Worm (Caenorhabditis elegans) whole organism, young adult: Measurements from ENCODE around the gene clec-165.

ENCODE experiments used
- B0035.1 ChIP-seq: sonication (generic microtip); optimal IDR thresholded peaks from 2 replicates; lab custom pipeline; 2016; ENCODE audit warnings: missing genetic modification characterization, mild to moderate bottlenecking, missing compliant biosample characterization, missing genotype, missing genetic modification reagents
- ama-1 ChIP-seq, 3 experiments: fragments of 150-350 bp in 1 of 3; sonication (generic microtip) in 2 of 3; optimal IDR thresholded peaks; 2 replicates each; lab custom pipeline; 2014 to 2018; ENCODE audit warnings: missing biosample characterization in 2 of 3, missing genetic modification characterization in 2 of 3, missing genetic modification reagents in 2 of 3
- athp-1 ChIP-seq: sonication (generic microtip); optimal IDR thresholded peaks from 2 replicates; lab custom pipeline; 2017; ENCODE audit warnings: mild to moderate bottlenecking, missing genetic modification characterization, missing compliant biosample characterization
- ceh-100 ChIP-seq: fragments of 200-800 bp; sonication (Bioruptor generic); IDR thresholded peaks from 2 replicates; pipeline ENCODE4 v1.3.6; 2022; ENCODE audit warnings: missing genetic modification reagents, missing genetic modification characterization, missing compliant biosample characterization
- ceh-27 ChIP-seq: fragments of 200-800 bp; sonication (Bioruptor generic); optimal IDR thresholded peaks from 2 replicates; lab custom pipeline; 2018; ENCODE audit warnings: mild to moderate bottlenecking, missing genetic modification characterization, moderate library complexity, missing compliant biosample characterization
- dpl-1 ChIP-seq: fragments of 150-350 bp; optimal IDR thresholded peaks from 2 replicates; lab custom pipeline; 2014; ENCODE audit warnings: missing biosample characterization, missing genetic modification reagents, missing genetic modification characterization
- mcd-1 ChIP-seq: fragments of 200-800 bp; sonication (Bioruptor generic); IDR thresholded peaks from 2 replicates; pipeline ENCODE4 v1.3.6; 2022; ENCODE audit warnings: missing genetic modification reagents, missing genetic modification characterization, missing compliant biosample characterization
- mes-4 ChIP-seq: sonication (generic microtip); optimal IDR thresholded peaks from 2 replicates; lab custom pipeline; 2016; ENCODE audit warnings: missing genotype, missing genetic modification characterization, missing compliant biosample characterization

DNA sequence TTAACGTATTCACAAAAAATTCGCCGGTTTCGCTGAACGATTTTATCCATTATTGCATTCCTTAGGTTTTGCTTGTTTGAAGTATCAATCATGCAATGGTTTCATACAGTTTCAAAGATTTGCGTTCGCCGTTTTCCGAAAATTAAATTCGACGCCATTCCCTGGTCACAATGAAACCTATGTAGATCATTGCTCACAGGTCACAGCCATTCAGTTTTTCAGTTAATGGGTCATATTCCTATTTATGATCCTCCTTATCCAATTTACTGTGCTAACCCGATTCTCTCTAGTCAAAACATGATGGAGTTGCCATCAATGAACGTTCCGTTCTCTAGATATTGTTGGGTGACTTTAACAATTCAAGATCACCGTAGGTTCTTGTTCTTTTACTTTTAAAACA, 18.2 kb upstream of the clec-165 start, which contains the start of gene F38A1.13:
- no peak for TF ChIP-seq mcd-1
- TF ChIP-seq B0035.1 (tag; lab: Kevin White, UChicago), result no peak
- no peak for TF ChIP-seq ceh-27 (GFP tag; lab: Kevin White, UChicago)
- no peak for TF ChIP-seq ama-1 (optimal IDR thresholded peaks at IDR 0.05; lab: Kevin White, UChicago)
- no peak for TF ChIP-seq ama-1 (GFP tag; optimal IDR thresholded peaks at IDR 0.05; lab: Kevin White, UChicago)
- TF ChIP-seq dpl-1 (GFP tag; lab: Kevin White, UChicago), result no peak
- TF ChIP-seq mes-4 (tag; lab: Kevin White, UChicago), result no peak
- TF ChIP-seq ceh-100, result no peak
- no peak for TF ChIP-seq athp-1 (tag; lab: Kevin White, UChicago)
